Worm (Caenorhabditis elegans) whole organism, L4 larva: Measurements from ENCODE around the gene JC8.16.

Experiments used
- F37D6.2 ChIP-seq: sonication (generic microtip); optimal IDR thresholded peaks from 2 replicates; lab custom pipeline; 2016; ENCODE audit warnings: mild to moderate bottlenecking, missing genetic modification characterization, missing compliant biosample characterization
- F44E2.7 ChIP-seq: fragments of 200-800 bp; sonication (Bioruptor generic); IDR thresholded peaks from 2 replicates; pipeline ENCODE4 v2.1.2; 2022; ENCODE audit warnings: missing genetic modification characterization, missing compliant biosample characterization
- R02D3.7 ChIP-seq: fragments of 150-350 bp; sonication (generic microtip); optimal IDR thresholded peaks from 3 replicates; lab custom pipeline; 2014; ENCODE audit warnings: missing biosample characterization, missing genetic modification characterization
- T26A8.4 ChIP-seq: fragments of 200-800 bp; sonication (Bioruptor generic); IDR thresholded peaks from 2 replicates; pipeline ENCODE4 v1.3.6; 2022; ENCODE audit warnings: missing genetic modification characterization, missing compliant biosample characterization
- Y105C5A.15 ChIP-seq: fragments of 200-800 bp; sonication (Bioruptor generic); IDR thresholded peaks from 2 replicates; pipeline ENCODE4 v1.3.6; 2022; ENCODE audit warnings: missing genetic modification characterization, missing compliant biosample characterization
- Y48G9A.11 ChIP-seq: fragments of 200-800 bp; sonication (Bioruptor generic); IDR thresholded peaks from 2 replicates; pipeline ENCODE4 v1.3.6; 2022; ENCODE audit warnings: missing genetic modification reagents, missing genetic modification characterization, missing compliant biosample characterization
- Y5F2A.4 ChIP-seq: fragments of 200-800 bp; sonication (Bioruptor generic); optimal IDR thresholded peaks from 2 replicates; lab custom pipeline; 2018; ENCODE audit warnings: mild to moderate bottlenecking, missing genetic modification characterization, missing compliant biosample characterization
- Y75B8A.6 ChIP-seq: fragments of 200-800 bp; sonication (Bioruptor generic); IDR thresholded peaks from 2 replicates; pipeline ENCODE4 v1.3.6; 2022; ENCODE audit warnings: missing genetic modification reagents, missing genetic modification characterization, missing compliant biosample characterization
- ZK337.2 ChIP-seq: fragments of 200-800 bp; sonication (Bioruptor generic); IDR thresholded peaks from 2 replicates; pipeline ENCODE4 v1.3.6; 2022; ENCODE audit warnings: missing genetic modification reagents, missing genetic modification characterization, missing compliant biosample characterization
- ZK546.5 ChIP-seq, 2 experiments: sonication (generic microtip); optimal IDR thresholded peaks; 2 replicates each; lab custom pipeline; 2017; ENCODE audit warnings: missing biosample characterization in 2 of 2, missing genetic modification characterization in 2 of 2
- ama-1 ChIP-seq: fragments of 150-350 bp; optimal IDR thresholded peaks from 2 replicates; lab custom pipeline; 2014; ENCODE audit warnings: inconsistent platforms, mixed read lengths
- arid-1 ChIP-seq: fragments of 200-800 bp; sonication (Bioruptor generic); conservative IDR thresholded peaks from 2 replicates; pipeline ENCODE4 v1.3.6; 2022; ENCODE audit warnings: missing genetic modification reagents, missing genetic modification characterization, missing compliant biosample characterization
- ceh-44 ChIP-seq: fragments of 200-800 bp; sonication (Bioruptor generic); IDR thresholded peaks from 2 replicates; pipeline ENCODE4 v1.3.6; 2022; ENCODE audit warnings: missing genetic modification reagents, missing genetic modification characterization, missing compliant biosample characterization
- daf-16 ChIP-seq, 3 experiments: sonication (generic microtip); optimal IDR thresholded peaks; 2 replicates each; lab custom pipeline; 2016 to 2017; ENCODE audit warnings: missing genetic modification characterization in 3 of 3, missing genetic modification reagents in 3 of 3, mild to moderate bottlenecking in 2 of 3, missing compliant biosample characterization in 2 of 3, missing biosample characterization in 1 of 3, moderate library complexity in 1 of 3
- daf-19 ChIP-seq: fragments of 200-800 bp; sonication (Bioruptor generic); conservative IDR thresholded peaks from 2 replicates; pipeline ENCODE4 v1.3.6; 2022; ENCODE audit warnings: missing genetic modification characterization, missing compliant biosample characterization
- dmd-8 ChIP-seq: fragments of 200-800 bp; sonication (Bioruptor generic); IDR thresholded peaks from 2 replicates; pipeline ENCODE4 v1.3.6; 2022; ENCODE audit warnings: missing genetic modification characterization, missing compliant biosample characterization
- dpl-1 ChIP-seq: fragments of 150-350 bp; optimal IDR thresholded peaks from 2 replicates; lab custom pipeline; 2014; ENCODE audit warnings: missing biosample characterization, missing genetic modification reagents, missing genetic modification characterization
- dve-1 ChIP-seq: sonication (generic microtip); optimal IDR thresholded peaks from 2 replicates; lab custom pipeline; 2017; ENCODE audit warnings: antibody characterized with exemption, mild to moderate bottlenecking, missing genetic modification characterization, missing compliant biosample characterization; ENCODE audit not compliant: insufficient read depth
- egl-43 ChIP-seq: fragments of 200-800 bp; sonication (Bioruptor generic); IDR thresholded peaks from 2 replicates; pipeline ENCODE4 v1.3.6; 2022; ENCODE audit warnings: missing genetic modification reagents, missing genetic modification characterization, missing compliant biosample characterization
- fkh-10 ChIP-seq: fragments of 150-350 bp; optimal IDR thresholded peaks from 2 replicates; lab custom pipeline; 2014; ENCODE audit warnings: missing biosample characterization, missing genetic modification reagents, missing genetic modification characterization
- fos-1 ChIP-seq: fragments of 150-350 bp; optimal IDR thresholded peaks from 2 replicates; lab custom pipeline; 2014; ENCODE audit warnings: missing biosample characterization, missing genetic modification characterization
- gei-8 ChIP-seq: fragments of 200-800 bp; sonication (Bioruptor generic); optimal IDR thresholded peaks from 2 replicates; lab custom pipeline; 2018; ENCODE audit warnings: mild to moderate bottlenecking, missing genetic modification characterization, missing compliant biosample characterization
- hlh-30 ChIP-seq: sonication (generic microtip); optimal IDR thresholded peaks from 2 replicates; lab custom pipeline; 2017; ENCODE audit warnings: antibody characterized with exemption, mild to moderate bottlenecking, missing genetic modification characterization, missing compliant biosample characterization; ENCODE audit not compliant: insufficient read depth
- lin-1 ChIP-seq: fragments of 200-800 bp; sonication (Bioruptor generic); IDR thresholded peaks from 2 replicates; pipeline ENCODE4 v1.3.6; 2022; ENCODE audit warnings: missing genetic modification reagents, missing genetic modification characterization, missing compliant biosample characterization
- lin-15B ChIP-seq: fragments of 150-350 bp; sonication (generic microtip); optimal IDR thresholded peaks from 3 replicates; lab custom pipeline; 2014; ENCODE audit warnings: missing biosample characterization, missing genetic modification characterization
- lsy-2 ChIP-seq, 2 experiments: fragments of 150-350 bp in 1 of 2; sonication (generic microtip) in 1 of 2; optimal IDR thresholded peaks; 2 replicates each; lab custom pipeline; 2014 to 2017; ENCODE audit warnings: missing biosample characterization in 2 of 2, missing genetic modification characterization in 2 of 2
- mdt-29 ChIP-seq: fragments of 200-800 bp; sonication (Bioruptor generic); IDR thresholded peaks from 2 replicates; pipeline ENCODE4 v1.3.6; 2022; ENCODE audit warnings: missing genetic modification reagents, missing genetic modification characterization, missing compliant biosample characterization
- mep-1 ChIP-seq: fragments of 150-350 bp; sonication (generic microtip); optimal IDR thresholded peaks from 3 replicates; lab custom pipeline; 2014; ENCODE audit warnings: missing biosample characterization, missing genetic modification characterization
- mes-2 ChIP-seq: sonication (generic microtip); optimal IDR thresholded peaks from 2 replicates; lab custom pipeline; 2016; ENCODE audit warnings: missing genotype, mild to moderate bottlenecking, missing genetic modification characterization, missing compliant biosample characterization; ENCODE audit not compliant: poor library complexity, severe bottlenecking
- nhr-237 ChIP-seq: sonication (generic microtip); optimal IDR thresholded peaks from 2 replicates; lab custom pipeline; 2017; ENCODE audit warnings: missing biosample characterization, missing genetic modification characterization
- nhr-25 ChIP-seq: sonication (generic microtip); optimal IDR thresholded peaks from 2 replicates; lab custom pipeline; 2017; ENCODE audit warnings: missing genetic modification characterization, mild to moderate bottlenecking, missing compliant biosample characterization, antibody characterized with exemption, moderate library complexity, borderline replicate concordance; ENCODE audit not compliant: insufficient read depth
- nhr-48 ChIP-seq: sonication (generic microtip); optimal IDR thresholded peaks from 2 replicates; lab custom pipeline; 2016; ENCODE audit warnings: mild to moderate bottlenecking, missing genetic modification characterization, missing compliant biosample characterization
- nhr-77 ChIP-seq: fragments of 150-350 bp; optimal IDR thresholded peaks from 2 replicates; lab custom pipeline; 2014; ENCODE audit warnings: missing biosample characterization, missing genetic modification characterization
- php-3 ChIP-seq: fragments of 200-800 bp; sonication (Bioruptor generic); IDR thresholded peaks from 2 replicates; pipeline ENCODE4 v1.3.6; 2022; ENCODE audit warnings: missing genetic modification reagents, missing genetic modification characterization, missing compliant biosample characterization
- pqm-1 ChIP-seq: sonication (generic microtip); optimal IDR thresholded peaks from 2 replicates; lab custom pipeline; 2017; ENCODE audit warnings: missing biosample characterization, missing genetic modification characterization
- sdz-12 ChIP-seq: fragments of 200-800 bp; sonication (Bioruptor generic); optimal IDR thresholded peaks from 2 replicates; lab custom pipeline; 2018; ENCODE audit warnings: mild to moderate bottlenecking, missing genetic modification characterization, missing compliant biosample characterization
- skn-1 ChIP-seq: fragments of 150-350 bp; optimal IDR thresholded peaks from 2 replicates; lab custom pipeline; 2014; ENCODE audit warnings: missing biosample characterization, missing genetic modification characterization
- spr-1 ChIP-seq: sonication (generic microtip); optimal IDR thresholded peaks from 2 replicates; lab custom pipeline; 2016; ENCODE audit warnings: mild to moderate bottlenecking, missing genetic modification characterization, missing compliant biosample characterization
- unc-130 ChIP-seq: sonication (generic microtip); optimal IDR thresholded peaks from 2 replicates; lab custom pipeline; 2016; ENCODE audit warnings: missing genetic modification reagents, missing genetic modification characterization, missing compliant biosample characterization
- unc-62 ChIP-seq, 3 experiments: fragments of 150-350 bp in 1 of 3; sonication (generic microtip); optimal IDR thresholded peaks in 2 of 3; peaks in 1 of 3; 1 replicate in 1 of 3; 2 replicates in 2 of 3; lab custom pipeline; 2014 to 2017; ENCODE audit warnings: missing biosample characterization in 3 of 3, missing genetic modification characterization in 3 of 3, missing genetic modification reagents in 3 of 3, missing genotype in 1 of 3
- zag-1 ChIP-seq: fragments of 150-350 bp; optimal IDR thresholded peaks from 2 replicates; lab custom pipeline; 2014; ENCODE audit warnings: missing biosample characterization, missing genetic modification characterization
- zfp-3 ChIP-seq: fragments of 200-800 bp; sonication (Bioruptor generic); conservative IDR thresholded peaks from 2 replicates; pipeline ENCODE4 v1.3.6; 2022; ENCODE audit warnings: missing genetic modification reagents, missing genetic modification characterization, missing compliant biosample characterization
- zip-11 ChIP-seq: fragments of 200-800 bp; sonication (Bioruptor generic); IDR thresholded peaks from 2 replicates; pipeline ENCODE4 v1.3.6; 2022; ENCODE audit warnings: missing genetic modification characterization, missing compliant biosample characterization
- zip-2 ChIP-seq: fragments of 150-350 bp; optimal IDR thresholded peaks from 2 replicates; lab custom pipeline; 2014; ENCODE audit warnings: missing biosample characterization, missing genetic modification characterization
- ztf-7 ChIP-seq: fragments of 150-350 bp; optimal IDR thresholded peaks from 2 replicates; lab custom pipeline; 2014; ENCODE audit warnings: missing biosample characterization, missing genetic modification characterization

Gene JC8.16

DNA sequence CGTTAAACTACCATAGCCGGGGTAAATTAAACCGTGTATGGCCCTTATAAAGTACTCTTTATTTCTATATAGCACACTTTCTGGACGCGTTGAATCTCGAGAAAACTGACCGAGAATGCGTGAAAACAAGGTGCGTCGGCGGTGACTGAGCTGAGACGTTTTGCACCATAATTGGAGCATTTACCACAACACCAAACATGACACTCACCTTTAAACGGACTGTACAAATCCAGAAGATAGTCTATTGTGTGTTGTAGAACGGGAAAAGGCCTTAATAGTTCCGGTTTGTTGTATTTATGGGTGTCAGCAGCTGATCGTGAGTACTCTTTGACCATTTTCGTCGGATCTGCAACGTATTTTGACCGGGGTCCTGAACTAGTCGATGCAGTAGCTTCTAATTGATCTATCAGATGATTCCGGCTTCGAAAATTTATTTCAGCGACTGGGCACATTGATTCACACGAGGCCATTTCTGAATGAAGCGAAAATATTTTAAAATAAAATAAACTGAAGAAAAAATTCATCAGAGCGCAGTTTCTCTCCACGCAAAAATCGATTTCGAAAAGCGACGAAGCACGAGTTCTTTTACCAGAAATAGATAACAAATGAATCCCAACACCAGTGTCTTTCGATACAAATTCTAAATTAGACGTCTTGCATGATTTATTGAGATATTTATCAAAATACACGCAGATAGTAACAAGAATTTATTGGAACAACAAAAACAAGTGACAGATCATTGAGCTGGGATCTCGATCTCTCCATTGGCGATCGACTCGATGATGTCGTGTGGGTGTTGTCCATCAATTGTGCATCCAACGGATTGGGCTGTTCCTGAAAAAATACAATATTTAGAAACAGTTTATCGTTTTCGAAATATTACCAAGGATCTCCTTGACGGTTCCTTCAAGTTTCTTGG lies 19.8 kb upstream of the JC8.16 start, which contains the start of gene tag-115 (continued):
- 0 out of 2 replicates have a peak, but pooled peaks have one; percentile 57 for TF ChIP-seq daf-19
- peak in 1 of 2 experiments; percentile 83 for TF ChIP-seq unc-62 (GFP tag; optimal IDR thresholded peaks at IDR 0.05 in 1 of 2; lab: Kevin White, UChicago)
- no peak for TF ChIP-seq unc-62 (tag; optimal IDR thresholded peaks at IDR 0.05; lab: Kevin White, UChicago)
- TF ChIP-seq mes-2, result peak; percentile 61
- TF ChIP-seq Y105C5A.15 (GFP tag; lab: Robert Waterston, UW), result no peak
- peak; percentile 75 for TF ChIP-seq unc-130 (GFP tag; lab: Kevin White, UChicago)
- peak; percentile 6 for TF ChIP-seq ztf-7 (tag; lab: Kevin White, UChicago)
- TF ChIP-seq Y75B8A.6 (GFP tag; lab: Robert Waterston, UW), result 0 out of 2 replicates have a peak, but pooled peaks have one; percentile 34
- peak in 1 of 2 experiments; percentile 66 for TF ChIP-seq lsy-2 (tag; optimal IDR thresholded peaks at IDR 0.05; lab: Kevin White, UChicago)
- peak; percentile 50; the same call in 1 of the 2 replicates for TF ChIP-seq Y48G9A.11 (GFP tag; lab: Robert Waterston, UW)
- peak in 1 of 2 experiments; percentile 12 for TF ChIP-seq daf-16 (GFP tag; optimal IDR thresholded peaks at IDR 0.05; lab: Kevin White, UChicago)
- peak; percentile 33 for TF ChIP-seq daf-16 (tag; optimal IDR thresholded peaks at IDR 0.05; lab: Kevin White, UChicago)
- no peak for TF ChIP-seq nhr-237 (tag; lab: Kevin White, UChicago)
- TF ChIP-seq spr-1 (tag; lab: Kevin White, UChicago), result peak; percentile 26
- no peak for TF ChIP-seq zip-2 (tag; lab: Kevin White, UChicago)
- TF ChIP-seq dpl-1, result no peak
- TF ChIP-seq ama-1 (lab: Kevin White, UChicago), result peak; percentile 70
- TF ChIP-seq F44E2.7, result peak; percentile 16; the same call in 1 of the 2 replicates
- TF ChIP-seq nhr-48 (tag; lab: Kevin White, UChicago), result peak; percentile 48
- no peak for TF ChIP-seq lin-15B (tag; lab: Kevin White, UChicago)
- peak; percentile 39 for TF ChIP-seq dve-1 (tag; lab: Kevin White, UChicago)
- TF ChIP-seq ZK337.2, result no peak
- peak; percentile 53; the same call in 1 of the 2 replicates for TF ChIP-seq lin-1 (GFP tag; lab: Robert Waterston, UW)
- no peak for TF ChIP-seq pqm-1
- TF ChIP-seq ZK546.5 (tag; optimal IDR thresholded peaks at IDR 0.05; lab: Kevin White, UChicago), result no peak
- no peak for TF ChIP-seq skn-1
- peak; percentile 83 for TF ChIP-seq arid-1 (GFP tag; lab: Robert Waterston, UW)
- no peak for TF ChIP-seq zfp-3

DNA sequence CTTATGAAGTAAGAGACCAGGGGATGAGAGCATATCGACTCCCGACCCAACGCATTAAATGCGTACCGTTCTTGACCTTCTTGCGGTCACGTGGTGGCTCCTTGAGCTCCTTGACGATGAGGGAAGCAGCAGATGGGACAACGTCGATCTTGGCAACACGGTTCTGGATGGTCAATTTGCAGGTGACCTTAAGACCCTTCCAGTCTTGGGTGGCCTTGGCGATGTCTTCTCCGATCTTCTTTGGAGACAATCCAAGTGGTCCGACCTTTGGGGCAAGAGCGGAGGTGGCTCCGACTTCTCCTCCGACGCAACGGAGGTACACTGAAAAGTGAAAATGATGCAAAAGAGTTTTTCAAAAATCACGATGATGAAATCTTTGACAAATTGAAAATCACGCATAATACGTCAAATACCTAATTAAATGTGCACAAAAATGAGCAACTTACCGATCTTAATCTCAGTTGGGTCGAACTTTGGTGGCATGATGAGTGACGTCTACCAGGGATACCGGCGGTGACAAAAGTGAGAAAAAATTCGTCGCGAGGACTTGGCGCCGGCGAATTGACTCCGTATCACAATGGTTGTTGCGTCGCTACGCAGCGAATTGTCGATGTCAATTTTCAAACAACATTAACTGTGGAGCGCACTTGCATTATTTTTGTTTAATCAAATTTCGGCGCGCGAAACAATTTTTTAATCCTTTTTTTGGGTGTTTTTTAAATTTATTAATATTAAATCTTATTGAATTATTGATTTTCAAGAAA lies 18.7 kb upstream of the JC8.16 start, which contains the start of gene rpl-12:
rpl-12 (minus strand) TSS at position 574 of the 764 bp plus-strand sequence.
- TF ChIP-seq F37D6.2 (tag; lab: Kevin White, UChicago), result peak; percentile 96
- peak; percentile 87 to 96 for TF ChIP-seq daf-16 (GFP tag; optimal IDR thresholded peaks at IDR 0.05; lab: Kevin White, UChicago)
- TF ChIP-seq daf-16 (tag; optimal IDR thresholded peaks at IDR 0.05; lab: Kevin White, UChicago), result peak; percentile 97
- TF ChIP-seq php-3, result peak; percentile 93
- peak; percentile 81; the same call in 1 of the 2 replicates for TF ChIP-seq ceh-44 (GFP tag; lab: Robert Waterston, UW)
- TF ChIP-seq unc-62 (GFP tag; optimal IDR thresholded peaks at IDR 0.05 in 1 of 2; lab: Kevin White, UChicago), result peak; percentile 18 to 100
- no peak for TF ChIP-seq unc-62 (tag; optimal IDR thresholded peaks at IDR 0.05; lab: Kevin White, UChicago)
- TF ChIP-seq egl-43 (GFP tag; lab: Robert Waterston, UW), result peak; percentile 92
- TF ChIP-seq zag-1, result peak; percentile 58
- peak; percentile 98 for TF ChIP-seq nhr-77
- TF ChIP-seq sdz-12 (GFP tag; lab: Kevin White, UChicago), result peak; percentile 46
- TF ChIP-seq Y5F2A.4 (GFP tag; lab: Kevin White, UChicago), result peak; percentile 82
- peak; percentile 88 for TF ChIP-seq mdt-29 (GFP tag; lab: Robert Waterston, UW)
- peak; percentile 99 for TF ChIP-seq mep-1 (tag; lab: Kevin White, UChicago)
- TF ChIP-seq dmd-8 (GFP tag; lab: Robert Waterston, UW), result 0 out of 2 replicates have a peak, but pooled peaks have one; percentile 41
- peak; percentile 100 for TF ChIP-seq fkh-10
- TF ChIP-seq hlh-30 (tag; lab: Kevin White, UChicago), result peak; percentile 97
- TF ChIP-seq fos-1 (tag; lab: Kevin White, UChicago), result peak; percentile 65
- TF ChIP-seq R02D3.7 (tag; lab: Kevin White, UChicago), result no peak
- peak; percentile 23 for TF ChIP-seq gei-8 (GFP tag; lab: Kevin White, UChicago)
- peak; percentile 96 for TF ChIP-seq nhr-25
- TF ChIP-seq zip-11 (GFP tag; lab: Robert Waterston, UW), result no peak
- peak; percentile 90 for TF ChIP-seq lin-1 (GFP tag; lab: Robert Waterston, UW)
- TF ChIP-seq T26A8.4 (GFP tag; lab: Robert Waterston, UW), result peak; percentile 98
